Worm (Caenorhabditis elegans) whole organism, L2 larva: Measurements from ENCODE around the gene evl-18.

ENCODE experiments used
- C34F6.9 ChIP-seq: fragments of 150-350 bp; optimal IDR thresholded peaks from 2 replicates; lab custom pipeline; 2014; ENCODE audit warnings: missing biosample characterization, missing genetic modification characterization
- F13H6.1 ChIP-seq: sonication (generic microtip); optimal IDR thresholded peaks from 2 replicates; lab custom pipeline; 2016; ENCODE audit warnings: missing genetic modification characterization, missing compliant biosample characterization
- R02D3.7 ChIP-seq: fragments of 150-350 bp; optimal IDR thresholded peaks from 2 replicates; lab custom pipeline; 2014; ENCODE audit warnings: missing biosample characterization, missing genetic modification characterization
- ZK546.5 ChIP-seq: sonication (generic microtip); optimal IDR thresholded peaks from 2 replicates; lab custom pipeline; 2017; ENCODE audit warnings: missing biosample characterization, missing genetic modification characterization
- alr-1 ChIP-seq: fragments of 150-350 bp; optimal IDR thresholded peaks from 2 replicates; lab custom pipeline; 2014; ENCODE audit warnings: missing biosample characterization, missing genetic modification characterization
- blmp-1 ChIP-seq: sonication (generic microtip); optimal IDR thresholded peaks from 2 replicates; lab custom pipeline; 2017; ENCODE audit warnings: missing genetic modification characterization, mild to moderate bottlenecking, missing compliant biosample characterization, antibody characterized with exemption, moderate library complexity; ENCODE audit not compliant: insufficient read depth
- ceh-82 ChIP-seq: fragments of 150-350 bp; optimal IDR thresholded peaks from 2 replicates; lab custom pipeline; 2014; ENCODE audit warnings: missing biosample characterization, missing genetic modification characterization
- crh-2 ChIP-seq: sonication (generic microtip); optimal IDR thresholded peaks from 2 replicates; lab custom pipeline; 2017; ENCODE audit warnings: missing biosample characterization, missing genetic modification characterization
- dmd-4 ChIP-seq: sonication (generic microtip); optimal IDR thresholded peaks from 2 replicates; lab custom pipeline; 2017; ENCODE audit warnings: missing biosample characterization, missing genetic modification characterization
- egl-27 ChIP-seq: sonication (generic microtip); optimal IDR thresholded peaks from 3 replicates; lab custom pipeline; 2017; ENCODE audit warnings: missing biosample characterization, missing genetic modification reagents, missing genetic modification characterization
- fos-1 ChIP-seq: fragments of 150-350 bp; optimal IDR thresholded peaks from 2 replicates; lab custom pipeline; 2014; ENCODE audit warnings: missing biosample characterization, missing genetic modification characterization
- gmeb-1 ChIP-seq: fragments of 150-350 bp; optimal IDR thresholded peaks from 2 replicates; lab custom pipeline; 2014; ENCODE audit warnings: missing biosample characterization, missing genetic modification characterization
- lin-11 ChIP-seq: fragments of 150-350 bp; sonication (generic microtip); optimal IDR thresholded peaks from 2 replicates; lab custom pipeline; 2014; ENCODE audit warnings: missing biosample characterization, missing genetic modification characterization, inconsistent platforms, mixed read lengths
- lin-13 ChIP-seq: fragments of 150-350 bp; optimal IDR thresholded peaks from 2 replicates; lab custom pipeline; 2014; ENCODE audit warnings: missing biosample characterization, missing genetic modification reagents, missing genetic modification characterization
- lsy-2 ChIP-seq, 2 experiments: fragments of 150-350 bp in 1 of 2; sonication (generic microtip) in 1 of 2; optimal IDR thresholded peaks; 2 replicates each; lab custom pipeline; 2014 to 2017; ENCODE audit warnings: missing biosample characterization in 2 of 2, missing genetic modification characterization in 2 of 2
- mbf-1 ChIP-seq: sonication (generic microtip); optimal IDR thresholded peaks from 2 replicates; lab custom pipeline; 2017; ENCODE audit warnings: missing biosample characterization, missing genetic modification characterization
- mdl-1 ChIP-seq, 2 experiments: fragments of 150-350 bp in 1 of 2; sonication (generic microtip) in 1 of 2; optimal IDR thresholded peaks; 2 replicates each; lab custom pipeline; 2017; ENCODE audit warnings: missing biosample characterization in 2 of 2, missing genetic modification characterization in 2 of 2
- nhr-129 ChIP-seq: fragments of 150-350 bp; optimal IDR thresholded peaks from 2 replicates; lab custom pipeline; 2014; ENCODE audit warnings: missing biosample characterization, missing genetic modification characterization
- nhr-23 ChIP-seq: fragments of 150-350 bp; optimal IDR thresholded peaks from 2 replicates; lab custom pipeline; 2014; ENCODE audit warnings: missing biosample characterization, missing genetic modification reagents, missing genetic modification characterization
- nhr-25 ChIP-seq: fragments of 150-350 bp; sonication (generic microtip); optimal IDR thresholded peaks from 3 replicates; lab custom pipeline; 2014; ENCODE audit warnings: missing biosample characterization, missing genetic modification characterization
- nhr-6 ChIP-seq: fragments of 150-350 bp; optimal IDR thresholded peaks from 2 replicates; lab custom pipeline; 2014; ENCODE audit warnings: missing biosample characterization, missing genetic modification characterization
- sem-4 ChIP-seq: fragments of 150-350 bp; optimal IDR thresholded peaks from 2 replicates; lab custom pipeline; 2014; ENCODE audit warnings: missing biosample characterization, missing genetic modification reagents, missing genetic modification characterization
- skn-1 ChIP-seq: sonication (generic microtip); optimal IDR thresholded peaks from 2 replicates; lab custom pipeline; 2017; ENCODE audit warnings: missing biosample characterization, missing genetic modification characterization
- sma-3 ChIP-seq: sonication (generic microtip); optimal IDR thresholded peaks from 2 replicates; lab custom pipeline; 2016; ENCODE audit warnings: missing genetic modification reagents, missing genetic modification characterization, missing compliant biosample characterization
- sma-9 ChIP-seq, 2 experiments: fragments of 150-350 bp in 1 of 2; sonication (generic microtip) in 1 of 2; optimal IDR thresholded peaks; 2 replicates each; lab custom pipeline; 2014 to 2016; ENCODE audit warnings: missing genetic modification characterization in 2 of 2, mild to moderate bottlenecking in 1 of 2, missing biosample characterization in 1 of 2, missing compliant biosample characterization in 1 of 2, missing genetic modification reagents in 1 of 2, moderate library complexity in 1 of 2
- unc-39 ChIP-seq: fragments of 150-350 bp; optimal IDR thresholded peaks from 2 replicates; lab custom pipeline; 2014; ENCODE audit warnings: missing biosample characterization, missing genetic modification characterization
- unc-55 ChIP-seq: fragments of 150-350 bp; sonication (generic microtip); optimal IDR thresholded peaks from 3 replicates; lab custom pipeline; 2014; ENCODE audit warnings: missing biosample characterization, missing genetic modification reagents, missing genetic modification characterization
- zag-1 ChIP-seq: fragments of 150-350 bp; optimal IDR thresholded peaks from 2 replicates; lab custom pipeline; 2014; ENCODE audit warnings: missing biosample characterization, missing genetic modification characterization
- ztf-1 ChIP-seq: fragments of 200-800 bp; sonication (Bioruptor generic); conservative IDR thresholded peaks from 2 replicates; pipeline ENCODE4 v1.3.6; 2022; ENCODE audit warnings: missing genetic modification characterization, missing compliant biosample characterization
- ztf-11 ChIP-seq: sonication (generic microtip); optimal IDR thresholded peaks from 2 replicates; lab custom pipeline; 2017; ENCODE audit warnings: missing biosample characterization, missing genetic modification characterization

The evl-18 gene

DNA sequence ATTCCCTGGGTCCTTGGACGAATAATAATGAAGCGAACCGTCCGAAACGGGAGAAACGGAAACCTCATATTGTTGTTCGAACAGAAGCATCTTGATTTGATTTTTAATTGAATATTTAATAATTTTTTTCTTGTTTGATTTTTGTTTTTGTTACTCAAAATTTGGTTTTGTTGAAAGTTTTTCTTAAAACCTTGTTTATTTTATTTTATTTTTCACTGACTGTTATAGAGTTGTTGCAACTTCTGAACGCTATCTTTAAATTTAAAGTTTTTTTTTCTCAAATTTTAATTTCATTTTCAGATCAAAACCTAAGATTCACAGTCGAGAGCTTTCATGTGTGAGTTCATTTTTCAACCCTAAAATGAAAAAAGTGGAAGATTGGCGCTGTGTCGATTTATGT lies 25.8 kb downstream of the evl-18 start, which contains the start of gene alkb-8:
alkb-8 (plus strand) TSS at position 301 of the 400 bp plus-strand sequence.
- TF ChIP-seq nhr-25 (tag; lab: Kevin White, UChicago) (no peak), nhr-6 (tag; lab: Kevin White, UChicago) (no peak), blmp-1 (tag; lab: Kevin White, UChicago) (no peak), nhr-129 (tag; lab: Kevin White, UChicago) (no peak), R02D3.7 (no peak), zag-1 (tag; lab: Kevin White, UChicago) (no peak), F13H6.1 (tag; lab: Kevin White, UChicago) (no peak), ztf-1 (GFP tag; lab: Robert Waterston, UW) (no peak), mbf-1 (tag; lab: Kevin White, UChicago) (no peak), unc-55 (GFP tag; lab: Kevin White, UChicago) (no peak), lin-11 (tag; lab: Kevin White, UChicago) (no peak), egl-27 (no peak), ZK546.5 (tag; lab: Kevin White, UChicago) (no peak)

DNA sequence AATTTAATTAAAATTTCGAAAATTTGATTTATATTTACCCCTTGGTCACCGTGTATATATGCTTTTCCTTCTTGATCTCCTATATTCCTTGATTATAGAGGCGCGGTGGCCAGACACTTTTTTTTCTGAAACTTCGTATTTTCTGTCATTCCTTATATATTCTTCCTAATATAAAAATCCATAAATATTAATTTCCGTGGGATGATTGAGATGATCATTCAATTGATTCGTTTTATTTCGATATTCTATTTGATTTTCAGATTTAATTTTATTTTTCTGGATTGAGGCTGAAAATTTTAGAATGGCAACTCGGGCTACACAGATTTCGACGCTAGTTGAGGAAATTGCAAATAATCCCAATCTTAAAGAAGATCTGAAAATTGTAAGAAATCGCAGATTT lies 28.3 kb downstream of the evl-18 start, which contains the start of gene dph-1:
dph-1 (plus strand) TSS at position 301 of the 400 bp plus-strand sequence.
- no peak for TF ChIP-seq dmd-4 (tag; lab: Kevin White, UChicago)
- TF ChIP-seq unc-39, result no peak
- no peak for TF ChIP-seq nhr-6 (tag; lab: Kevin White, UChicago)

DNA sequence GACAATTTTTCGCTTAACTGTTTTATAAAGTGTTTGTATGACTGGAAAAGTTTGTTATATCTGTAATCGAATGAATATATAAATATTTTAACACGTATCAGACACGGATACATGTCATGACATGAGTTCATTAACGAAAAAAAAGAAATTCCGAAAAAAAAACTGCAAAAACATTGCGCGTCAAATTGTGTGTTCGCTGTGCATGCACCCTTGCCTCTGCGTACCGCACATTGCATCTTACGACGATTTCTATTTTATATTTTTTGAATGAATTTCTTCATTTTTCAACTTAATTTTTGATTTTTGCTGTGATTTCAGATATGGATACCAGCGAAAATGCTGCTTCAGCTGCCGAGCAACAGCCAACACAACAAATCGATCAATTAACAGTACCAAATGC lies 29.9 kb downstream of the evl-18 start, which contains the start of gene wdr-5.1:
wdr-5.1 (plus strand) TSS at position 319 of the 400 bp plus-strand sequence.
- TF ChIP-seq nhr-25 (tag; lab: Kevin White, UChicago) (peak; percentile 25), lin-13 (GFP tag; lab: Kevin White, UChicago) (peak; percentile 55), unc-55 (GFP tag; lab: Kevin White, UChicago) (peak; percentile 44), sma-3 (peak; percentile 21), nhr-129 (tag; lab: Kevin White, UChicago) (peak; percentile 22), blmp-1 (tag; lab: Kevin White, UChicago) (peak; percentile 15), ztf-11 (tag; lab: Kevin White, UChicago) (no peak), lsy-2 (tag; optimal IDR thresholded peaks at IDR 0.05; lab: Kevin White, UChicago) (peak in 1 of 2 experiments; percentile 49), C34F6.9 (tag; lab: Kevin White, UChicago) (peak; percentile 13), nhr-23 (tag; lab: Kevin White, UChicago) (no peak), gmeb-1 (tag; lab: Kevin White, UChicago) (peak; percentile 26)

DNA sequence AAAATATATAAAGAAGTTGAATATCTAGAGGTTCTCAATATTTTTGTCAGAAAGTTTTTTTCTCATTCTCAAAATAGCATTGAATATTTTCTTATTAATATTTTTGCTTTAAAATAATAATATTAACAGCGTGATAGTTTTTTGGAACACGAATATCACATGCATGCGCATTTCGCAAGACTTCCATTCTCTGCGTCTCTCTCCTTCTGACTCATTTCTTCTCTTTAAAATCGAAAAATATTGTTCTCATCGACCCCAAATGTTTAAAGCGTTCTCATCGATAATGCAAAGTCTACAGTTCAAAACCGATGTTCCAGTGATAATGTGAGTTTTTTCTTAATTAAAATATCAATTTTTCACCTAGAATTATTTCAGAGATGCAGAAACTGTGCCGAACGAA lies 31.4 kb downstream of the evl-18 start, which contains the start of gene C14B1.3:
C14B1.3 (plus strand) TSS at position 168 of the 400 bp plus-strand sequence.
- peak; percentile 56 for TF ChIP-seq unc-55 (GFP tag; lab: Kevin White, UChicago)
- peak; percentile 90 for TF ChIP-seq fos-1 (tag; lab: Kevin White, UChicago)
- peak; percentile 21 for TF ChIP-seq nhr-129 (tag; lab: Kevin White, UChicago)
- peak; percentile 28 for TF ChIP-seq sem-4
- peak; percentile 86 for TF ChIP-seq C34F6.9 (tag; lab: Kevin White, UChicago)
- TF ChIP-seq skn-1, result no peak
- no peak for TF ChIP-seq alr-1 (tag; lab: Kevin White, UChicago)
- peak; percentile 34 for TF ChIP-seq lin-13 (GFP tag; lab: Kevin White, UChicago)
- no peak for TF ChIP-seq zag-1 (tag; lab: Kevin White, UChicago)
- TF ChIP-seq blmp-1 (tag; lab: Kevin White, UChicago), result peak; percentile 4
- TF ChIP-seq lsy-2 (tag; optimal IDR thresholded peaks at IDR 0.05; lab: Kevin White, UChicago), result peak in 1 of 2 experiments; percentile 50
- TF ChIP-seq crh-2 (tag; lab: Kevin White, UChicago), result peak; percentile 32
- peak in 1 of 2 experiments; percentile 11 for TF ChIP-seq mdl-1 (tag; optimal IDR thresholded peaks at IDR 0.05; lab: Kevin White, UChicago)
- peak; percentile 19 for TF ChIP-seq sma-3
- TF ChIP-seq gmeb-1 (tag; lab: Kevin White, UChicago), result no peak
- TF ChIP-seq ceh-82 (tag; lab: Kevin White, UChicago), result no peak
- peak; percentile 4 for TF ChIP-seq sma-9 (GFP tag; optimal IDR thresholded peaks at IDR 0.05; lab: Kevin White, UChicago)
- no peak for TF ChIP-seq sma-9 (tag; optimal IDR thresholded peaks at IDR 0.05; lab: Kevin White, UChicago)
